Fruit fly (Drosophila melanogaster) whole organism, adult: ENCODE measurements around the gene jvl.

Source experiments
- CG11617 ChIP-seq: fragments of 200-800 bp; sonication (Bioruptor generic); optimal IDR thresholded peaks from 2 replicates; lab custom pipeline; 2017; ENCODE audit warnings: mild to moderate bottlenecking, missing biosample characterization, missing genetic modification reagents, missing genetic modification characterization
- CG12768 ChIP-seq: fragments of 200-800 bp; sonication (Bioruptor generic); optimal IDR thresholded peaks from 2 replicates; lab custom pipeline; 2017; ENCODE audit warnings: missing biosample characterization, missing genetic modification characterization, mild to moderate bottlenecking, moderate library complexity, missing genetic modification reagents
- CG14711 ChIP-seq: fragments of 200-800 bp; sonication (Bioruptor generic); optimal IDR thresholded peaks from 2 replicates; lab custom pipeline; 2018; ENCODE audit warnings: missing biosample characterization, mild to moderate bottlenecking, missing genetic modification characterization, moderate library complexity
- CG1620 ChIP-seq: fragments of 200-800 bp; sonication (Bioruptor generic); optimal IDR thresholded peaks from 2 replicates; lab custom pipeline; 2016; ENCODE audit warnings: missing biosample characterization, missing genetic modification characterization
- CG33017 ChIP-seq: fragments of 200-800 bp; sonication (Bioruptor generic); optimal IDR thresholded peaks from 2 replicates; lab custom pipeline; 2018; ENCODE audit warnings: missing biosample characterization, mild to moderate bottlenecking, missing genetic modification characterization, moderate library complexity
- CG5204 ChIP-seq: fragments of 200-800 bp; sonication (Bioruptor generic); optimal IDR thresholded peaks from 2 replicates; lab custom pipeline; 2016; ENCODE audit warnings: missing biosample characterization, missing genetic modification characterization
- CG7045 ChIP-seq: fragments of 200-800 bp; sonication (Bioruptor generic); optimal IDR thresholded peaks from 2 replicates; lab custom pipeline; 2017; ENCODE audit warnings: missing biosample characterization, mild to moderate bottlenecking, missing genetic modification characterization
- CG7101 ChIP-seq: fragments of 200-800 bp; sonication (Bioruptor generic); optimal IDR thresholded peaks from 2 replicates; lab custom pipeline; 2018; ENCODE audit warnings: missing biosample characterization, mild to moderate bottlenecking, missing genetic modification characterization, moderate library complexity
- Clk ChIP-seq: fragments of 200-800 bp; sonication (Bioruptor generic); optimal IDR thresholded peaks from 2 replicates; lab custom pipeline; 2017; ENCODE audit warnings: missing biosample characterization, missing genetic modification characterization
- Crg-1 ChIP-seq: fragments of 200-800 bp; sonication (Bioruptor generic); optimal IDR thresholded peaks from 2 replicates; lab custom pipeline; 2016; ENCODE audit warnings: missing biosample characterization, missing genetic modification characterization
- Hr96 ChIP-seq: fragments of 200-800 bp; sonication (Bioruptor generic); optimal IDR thresholded peaks from 2 replicates; lab custom pipeline; 2016; ENCODE audit warnings: missing biosample characterization, missing genetic modification characterization
- Mnt ChIP-seq: fragments of 200-800 bp; sonication (Bioruptor generic); optimal IDR thresholded peaks from 2 replicates; lab custom pipeline; 2016; ENCODE audit warnings: missing biosample characterization, mild to moderate bottlenecking, missing genetic modification characterization
- bab1 ChIP-seq: fragments of 200-800 bp; sonication (Bioruptor generic); optimal IDR thresholded peaks from 3 replicates; lab custom pipeline; 2019; ENCODE audit warnings: missing biosample characterization, mild to moderate bottlenecking, missing genetic modification characterization, moderate library complexity
- cic ChIP-seq: fragments of 200-800 bp; sonication (Bioruptor generic); optimal IDR thresholded peaks from 2 replicates; lab custom pipeline; 2017; ENCODE audit warnings: missing biosample characterization, mild to moderate bottlenecking, missing genetic modification characterization, moderate library complexity
- cnc ChIP-seq, 2 experiments: fragments of >200 bp; optimal IDR thresholded peaks; 2 replicates each; lab custom pipeline; 2017
- kay ChIP-seq: fragments of 200-800 bp; sonication (Bioruptor generic); peaks from one replicate; lab custom pipeline; 2016; ENCODE audit warnings: missing biosample characterization, missing genetic modification characterization, borderline replicate concordance
- ovo ChIP-seq: fragments of 200-800 bp; sonication (Bioruptor generic); optimal IDR thresholded peaks from 2 replicates; lab custom pipeline; 2016; ENCODE audit warnings: missing biosample characterization, missing genetic modification characterization
- pad ChIP-seq: fragments of 200-800 bp; sonication (Bioruptor generic); optimal IDR thresholded peaks from 3 replicates; lab custom pipeline; 2017; ENCODE audit warnings: missing biosample characterization, missing genetic modification characterization, mild to moderate bottlenecking, moderate library complexity, missing genetic modification reagents
- tj ChIP-seq: fragments of 200-800 bp; sonication (Bioruptor generic); optimal IDR thresholded peaks from 3 replicates; lab custom pipeline; 2017; ENCODE audit warnings: missing biosample characterization, mild to moderate bottlenecking, missing genetic modification characterization, moderate library complexity
- toe ChIP-seq: fragments of 200-800 bp; sonication (Bioruptor generic); optimal IDR thresholded peaks from 2 replicates; lab custom pipeline; 2016; ENCODE audit warnings: missing biosample characterization, missing genetic modification characterization

jvl gene

dm6 chr3R:14724501-14724859, 16.9 kb upstream of the jvl start:
- TF ChIP-seq CG5204 (GFP tag; lab: Kevin White, UChicago) (no peak), CG11617 (GFP tag; lab: Kevin White, UChicago) (no peak), CG33017 (no peak), kay (GFP tag; lab: Kevin White, UChicago) (peak; percentile 15), cnc (optimal IDR thresholded peaks at IDR 0.05; lab: Kevin White, UChicago) (no peak), tj (no peak), Hr96 (GFP tag; lab: Kevin White, UChicago) (no peak)

dm6 chr3R:14728713-14729685, 12.4 kb upstream of the jvl start:
- TF ChIP-seq CG5204 (GFP tag; lab: Kevin White, UChicago) (no peak), CG14711 (peak; percentile 45), CG7101 (tag; lab: Kevin White, UChicago) (peak; percentile 1), tj (peak; percentile 80), CG11617 (GFP tag; lab: Kevin White, UChicago) (peak; percentile 27), Clk (GFP tag; lab: Kevin White, UChicago) (no peak), bab1 (peak; percentile 45), CG1620 (no peak), kay (GFP tag; lab: Kevin White, UChicago) (peak; percentile 63), CG7045 (GFP tag; lab: Kevin White, UChicago) (peak; percentile 18)

dm6 chr3R:14729686-14730493, 11.5 kb upstream of the jvl start:
- TF ChIP-seq kay (GFP tag; lab: Kevin White, UChicago), result peak; percentile 7
- peak; percentile 33 for TF ChIP-seq CG7101 (tag; lab: Kevin White, UChicago)
- no peak for TF ChIP-seq Mnt (GFP tag; lab: Kevin White, UChicago)
- peak; percentile 32 for TF ChIP-seq CG14711
- peak in 1 of 2 experiments; percentile 41 for TF ChIP-seq cnc (optimal IDR thresholded peaks at IDR 0.05; lab: Kevin White, UChicago)
- TF ChIP-seq CG1620, result no peak
- no peak for TF ChIP-seq ovo (GFP tag; lab: Kevin White, UChicago)
- TF ChIP-seq CG33017, result peak; percentile 8

- TF ChIP-seq tj, result peak; percentile 25
- TF ChIP-seq cnc (optimal IDR thresholded peaks at IDR 0.05; lab: Kevin White, UChicago), result no peak
- no peak for TF ChIP-seq CG1620
- TF ChIP-seq CG14711, result no peak
- TF ChIP-seq toe (GFP tag; lab: Kevin White, UChicago), result no peak
- TF ChIP-seq CG33017, result no peak
Measured at dm6 chr3R:14730595-14730994, 10.8 kb upstream of the jvl start.

- TF ChIP-seq pad (GFP tag; lab: Kevin White, UChicago) (no peak), CG1620 (no peak), bab1 (peak; percentile 53), cic (GFP tag; lab: Kevin White, UChicago) (peak; percentile 66), toe (GFP tag; lab: Kevin White, UChicago) (peak; percentile 1), Mnt (GFP tag; lab: Kevin White, UChicago) (peak; percentile 61), CG14711 (no peak), cnc (optimal IDR thresholded peaks at IDR 0.05; lab: Kevin White, UChicago) (no peak), CG33017 (peak; percentile 10), CG11617 (GFP tag; lab: Kevin White, UChicago) (no peak), tj (peak; percentile 90), CG12768 (GFP tag; lab: Kevin White, UChicago) (peak; percentile 3), CG7045 (GFP tag; lab: Kevin White, UChicago) (peak; percentile 13), ovo (GFP tag; lab: Kevin White, UChicago) (no peak), Crg-1 (GFP tag; lab: Kevin White, UChicago) (no peak), kay (GFP tag; lab: Kevin White, UChicago) (peak; percentile 85), CG7101 (tag; lab: Kevin White, UChicago) (no peak), Hr96 (GFP tag; lab: Kevin White, UChicago) (peak; percentile 40), CG5204 (GFP tag; lab: Kevin White, UChicago) (no peak), Clk (GFP tag; lab: Kevin White, UChicago) (no peak)
Measured at dm6 chr3R:14731061-14731780, 10.2 kb upstream of the jvl start, which contains the start of gene CG7530. TSS of gene CG7530 (minus strand) at chr3R:14731509.

- TF ChIP-seq tj, result peak; percentile 79
- no peak for TF ChIP-seq CG1620
- TF ChIP-seq ovo (GFP tag; lab: Kevin White, UChicago), result no peak
- peak; percentile 13 for TF ChIP-seq CG11617 (GFP tag; lab: Kevin White, UChicago)
Measured at dm6 chr3R:14731781-14732100, 9.6 kb upstream of the jvl start.
